Worm (Caenorhabditis elegans) whole organism, L4/young adult: ENCODE data around the gene Y34B4A.10.

Source experiments
- W03F9.2 ChIP-seq: fragments of 150-350 bp; optimal IDR thresholded peaks from 2 replicates; lab custom pipeline; 2014; ENCODE audit warnings: missing biosample characterization, missing genetic modification characterization
- him-1 ChIP-seq: sonication (generic microtip); optimal IDR thresholded peaks from 2 replicates; lab custom pipeline; 2016; ENCODE audit warnings: missing genotype, missing genetic modification reagents, missing genetic modification characterization, missing compliant biosample characterization

DNA sequence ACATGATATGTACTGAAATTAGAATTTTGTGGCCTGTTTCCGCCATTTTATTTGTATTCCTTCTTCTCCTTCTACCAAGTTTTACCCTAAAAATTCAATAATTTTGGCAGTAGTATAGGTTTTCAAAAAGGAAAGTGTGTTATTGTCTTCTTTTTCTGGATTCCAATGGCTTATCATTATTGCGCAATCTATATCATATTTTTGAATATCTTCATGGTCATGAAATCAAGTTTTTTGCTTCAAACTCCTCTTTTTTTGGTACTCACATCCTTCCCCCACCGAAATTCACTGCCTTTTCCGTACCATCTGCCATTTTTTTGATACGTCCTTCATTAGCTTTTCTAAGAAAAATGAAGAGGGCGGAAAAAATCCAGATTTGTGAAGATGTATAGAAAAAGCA lies 949 bp upstream of the Y34B4A.10 start:
- TF ChIP-seq him-1 (no peak), W03F9.2 (no peak)
